Worm (Caenorhabditis elegans): ENCODE results near the gene Y116A8B.1.

The Y116A8B.1 gene

ce11 chrIV:17247184-17247583 is 31.0 kb downstream of the Y116A8B.1 start:
- TF ChIP-seq fos-1 (tag; optimal IDR thresholded peaks at IDR 0.05): no peak
- TF ChIP-seq nfya-1 (tag; optimal IDR thresholded peaks at IDR 0.05; ENCODE audit: insufficient read depth): no peak
- no peak for TF ChIP-seq zag-1 (tag; optimal IDR thresholded peaks at IDR 0.05)
- TF ChIP-seq hmg-11 (tag; optimal IDR thresholded peaks at IDR 0.05): no peak
- TF ChIP-seq elt-3 (tag; optimal IDR thresholded peaks at IDR 0.05): no peak
- no peak for TF ChIP-seq ama-1 (optimal IDR thresholded peaks at IDR 0.05)
- no peak for TF ChIP-seq lin-15B (tag; optimal IDR thresholded peaks at IDR 0.05)
- no peak for TF ChIP-seq ceh-16 (tag; optimal IDR thresholded peaks at IDR 0.05)
- TF ChIP-seq lin-39 (tag; optimal IDR thresholded peaks at IDR 0.05): no peak

ce11 chrIV:17248538-17248937 is 32.4 kb downstream of the Y116A8B.1 start:
- TF ChIP-seq sea-2 (GFP tag; optimal IDR thresholded peaks at IDR 0.05) (no peak), nhr-12 (tag; optimal IDR thresholded peaks at IDR 0.05) (no peak), mml-1 (tag; optimal IDR thresholded peaks at IDR 0.05) (no peak), ama-1 (optimal IDR thresholded peaks at IDR 0.05) (no peak), lin-39 (tag; optimal IDR thresholded peaks at IDR 0.05) (no peak), jun-1 (tag; optimal IDR thresholded peaks at IDR 0.05) (no peak), nhr-76 (tag; optimal IDR thresholded peaks at IDR 0.05) (no peak), fkh-2 (tag; optimal IDR thresholded peaks at IDR 0.05) (no peak), pha-4 (tag; optimal IDR thresholded peaks at IDR 0.05) (no peak), unc-39 (tag; optimal IDR thresholded peaks at IDR 0.05) (no peak), fos-1 (tag; optimal IDR thresholded peaks at IDR 0.05) (no peak)

ce11 chrIV:17249691-17250181 is 33.6 kb downstream of the Y116A8B.1 start, which contains the start of gene eelo-2:
Gene eelo-2, plus strand, starts transcription at chrIV:17250131.
- TF ChIP-seq unc-39 (tag; optimal IDR thresholded peaks at IDR 0.05) (peak; percentile 48), pha-4 (tag; optimal IDR thresholded peaks at IDR 0.05) (peak; percentile 100), jun-1 (tag; optimal IDR thresholded peaks at IDR 0.05) (peak; percentile 97), elt-2 (tag; optimal IDR thresholded peaks at IDR 0.05) (peak; percentile 90), aly-2 (tag; optimal IDR thresholded peaks at IDR 0.05) (peak; percentile 75), tbx-2 (tag; optimal IDR thresholded peaks at IDR 0.05) (peak; percentile 96), skn-1 (tag; optimal IDR thresholded peaks at IDR 0.05) (peak; percentile 96), ceh-9 (tag; optimal IDR thresholded peaks at IDR 0.05) (no peak), lin-15B (tag; optimal IDR thresholded peaks at IDR 0.05) (peak; percentile 100), nhr-76 (tag; optimal IDR thresholded peaks at IDR 0.05) (peak; percentile 91), hmg-11 (tag; optimal IDR thresholded peaks at IDR 0.05) (peak; percentile 96), nhr-28 (tag; optimal IDR thresholded peaks at IDR 0.05) (peak; percentile 82), elt-1 (tag; optimal IDR thresholded peaks at IDR 0.05) (peak; percentile 72), ztf-4 (tag; optimal IDR thresholded peaks at IDR 0.05) (peak; percentile 91), mml-1 (tag; optimal IDR thresholded peaks at IDR 0.05) (no peak), nhr-11 (tag; optimal IDR thresholded peaks at IDR 0.05) (peak; percentile 94), nhr-77 (tag; optimal IDR thresholded peaks at IDR 0.05) (peak; percentile 88), egl-5 (tag; optimal IDR thresholded peaks at IDR 0.05) (peak; percentile 93), ceh-82 (tag; optimal IDR thresholded peaks at IDR 0.05) (peak; percentile 96), zag-1 (tag; optimal IDR thresholded peaks at IDR 0.05) (peak; percentile 90), fkh-2 (tag; optimal IDR thresholded peaks at IDR 0.05) (no peak), unc-62 (GFP tag; optimal IDR thresholded peaks at IDR 0.05) (peak; percentile 65), nhr-67 (tag; optimal IDR thresholded peaks at IDR 0.05) (peak; percentile 40), nfya-1 (tag; optimal IDR thresholded peaks at IDR 0.05; ENCODE audit: insufficient read depth) (peak; percentile 98), elt-3 (tag; optimal IDR thresholded peaks at IDR 0.05) (peak in 1 of 3 experiments; percentile 73), nhr-43 (tag; optimal IDR thresholded peaks at IDR 0.05; ENCODE audit: poor library complexity, severe bottlenecking) (peak; percentile 98), ama-1 (optimal IDR thresholded peaks at IDR 0.05) (peak; percentile 88), daf-12 (tag; optimal IDR thresholded peaks at IDR 0.05) (peak; percentile 40), fos-1 (tag; optimal IDR thresholded peaks at IDR 0.05) (peak; percentile 64), R02D3.7 (tag; optimal IDR thresholded peaks at IDR 0.05) (peak; percentile 93), pqm-1 (tag; optimal IDR thresholded peaks at IDR 0.05) (peak; percentile 86), ztf-11 (tag; optimal IDR thresholded peaks at IDR 0.05) (no peak), nhr-237 (tag; optimal IDR thresholded peaks at IDR 0.05) (peak; percentile 54), egl-27 (tag; optimal IDR thresholded peaks at IDR 0.05) (peak; percentile 90), nhr-23 (tag; optimal IDR thresholded peaks at IDR 0.05) (peak; percentile 99), ZK546.5 (tag; optimal IDR thresholded peaks at IDR 0.05) (peak; percentile 59), ceh-28 (tag; optimal IDR thresholded peaks at IDR 0.05) (peak; percentile 94), lsy-12 (tag; optimal IDR thresholded peaks at IDR 0.05) (peak; percentile 96), ceh-16 (tag; optimal IDR thresholded peaks at IDR 0.05) (peak; percentile 35), lin-39 (tag; optimal IDR thresholded peaks at IDR 0.05) (peak; percentile 99), snpc-4 (tag; optimal IDR thresholded peaks at IDR 0.05) (peak; percentile 97), sea-2 (GFP tag; optimal IDR thresholded peaks at IDR 0.05) (no peak), mdl-1 (tag; optimal IDR thresholded peaks at IDR 0.05) (no peak), fkh-10 (GFP tag; optimal IDR thresholded peaks at IDR 0.05) (peak; percentile 94), nhr-12 (tag; optimal IDR thresholded peaks at IDR 0.05) (no peak), eor-1 (tag; optimal IDR thresholded peaks at IDR 0.05) (no peak), nhr-25 (tag; optimal IDR thresholded peaks at IDR 0.05) (peak; percentile 99)
